Fruit fly (Drosophila melanogaster) S2 (cell line): ENCODE results near the gene CG10570.

Experiments used
- CG8478 ChIP-seq: fragments of >200 bp; optimal IDR thresholded peaks from 2 replicates; lab custom pipeline; 2018
- CTCF ChIP-seq, 2 experiments: fragments of >200 bp; optimal IDR thresholded peaks; 2 replicates each; lab custom pipeline; 2018

DNA sequence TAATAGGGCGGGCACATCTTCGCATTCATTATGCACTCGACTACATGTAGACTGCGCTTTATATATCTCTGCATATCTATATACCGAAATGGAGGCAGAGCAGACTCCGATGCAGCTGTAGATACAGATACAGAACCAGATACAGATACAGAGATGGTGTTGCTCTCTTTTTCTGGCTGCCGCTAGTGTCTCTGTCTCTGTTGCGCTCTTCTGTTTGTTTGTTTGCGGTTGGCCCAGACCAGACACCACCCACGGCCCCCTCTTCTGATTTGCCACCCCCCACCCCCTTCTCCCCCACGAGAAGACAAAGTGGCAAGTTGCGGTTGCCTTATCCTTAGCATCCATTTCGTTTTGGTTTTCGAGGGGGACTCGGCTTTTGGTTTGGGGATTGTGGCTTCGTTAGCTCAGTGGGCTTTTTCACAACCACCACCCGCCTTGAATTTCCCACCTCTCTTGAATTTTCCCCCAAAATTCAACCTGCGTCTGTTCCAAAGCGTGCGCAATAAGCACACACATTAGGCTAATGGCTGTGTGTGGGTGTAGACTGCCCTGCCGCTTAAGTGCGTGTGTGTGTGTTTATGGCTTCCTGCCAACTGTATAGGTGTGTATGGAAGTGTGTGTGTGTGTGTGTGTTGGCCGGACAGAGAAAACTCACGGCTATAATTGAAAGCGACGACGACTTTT, 27.6 kb downstream of the CG10570 start:
- TF ChIP-seq CG8478 (lab: Kevin White, UChicago) (no peak), CTCF (optimal IDR thresholded peaks at IDR 0.05; lab: Kevin White, UChicago) (no peak)
